Fruit fly (Drosophila melanogaster): ENCODE data around the gene Qsox2.

- TF ChIP-seq h (optimal IDR thresholded peaks at IDR 0.05) (no peak), Myc (optimal IDR thresholded peaks at IDR 0.05) (no peak), insv (optimal IDR thresholded peaks at IDR 0.05) (no peak), psq (optimal IDR thresholded peaks at IDR 0.05) (no peak), ttk (optimal IDR thresholded peaks at IDR 0.05) (no peak)
These were observed 21.6 kb downstream of the Qsox2 start for dm6 chr3R:21935191-21935590.
